Worm (Caenorhabditis elegans) whole organism, midembryonic: ENCODE results near the gene F40G9.6.

ENCODE experiments used
- T22C8.4 ChIP-seq: fragments of 200-800 bp; sonication (Bioruptor generic); IDR thresholded peaks from 2 replicates; pipeline ENCODE4 v1.3.6; 2022; ENCODE audit warnings: missing genetic modification characterization, missing compliant biosample characterization
- cog-1 ChIP-seq: sonication (generic microtip); optimal IDR thresholded peaks from 2 replicates; lab custom pipeline; 2016; ENCODE audit warnings: missing genetic modification characterization, missing compliant biosample characterization
- flt-1 ChIP-seq: fragments of 200-800 bp; sonication (Bioruptor generic); IDR thresholded peaks from 2 replicates; pipeline ENCODE4 v1.3.6; 2022; ENCODE audit warnings: missing genetic modification characterization, missing compliant biosample characterization
- klf-2 ChIP-seq: fragments of 200-800 bp; sonication (Bioruptor generic); conservative IDR thresholded peaks from 2 replicates; pipeline ENCODE4 v1.3.6; 2022; ENCODE audit warnings: missing genetic modification reagents, missing genetic modification characterization, missing compliant biosample characterization
- med-1 ChIP-seq: sonication (generic microtip); optimal IDR thresholded peaks from 2 replicates; lab custom pipeline; 2017; ENCODE audit warnings: missing genetic modification characterization, mild to moderate bottlenecking, missing compliant biosample characterization, antibody characterized with exemption, missing genetic modification reagents; ENCODE audit not compliant: insufficient read depth
- ref-1 ChIP-seq: fragments of 200-800 bp; sonication (Bioruptor generic); conservative IDR thresholded peaks from 2 replicates; pipeline ENCODE4 v1.3.6; 2022; ENCODE audit warnings: missing genetic modification reagents, missing genetic modification characterization, missing compliant biosample characterization
- tab-1 ChIP-seq: fragments of 200-800 bp; sonication (Bioruptor generic); IDR thresholded peaks from 2 replicates; pipeline ENCODE4 v1.3.6; 2022; ENCODE audit warnings: missing genetic modification characterization, missing compliant biosample characterization
- ztf-23 ChIP-seq: fragments of 200-800 bp; sonication (Bioruptor generic); IDR thresholded peaks from 2 replicates; pipeline ENCODE4 v1.3.6; 2022; ENCODE audit warnings: missing genetic modification reagents, missing genetic modification characterization, missing compliant biosample characterization
- ztf-29 ChIP-seq: fragments of 200-800 bp; sonication (Bioruptor generic); IDR thresholded peaks from 2 replicates; pipeline ENCODE4 v1.3.6; 2022; ENCODE audit warnings: missing genetic modification reagents, missing genetic modification characterization, missing compliant biosample characterization

Gene F40G9.6

DNA sequence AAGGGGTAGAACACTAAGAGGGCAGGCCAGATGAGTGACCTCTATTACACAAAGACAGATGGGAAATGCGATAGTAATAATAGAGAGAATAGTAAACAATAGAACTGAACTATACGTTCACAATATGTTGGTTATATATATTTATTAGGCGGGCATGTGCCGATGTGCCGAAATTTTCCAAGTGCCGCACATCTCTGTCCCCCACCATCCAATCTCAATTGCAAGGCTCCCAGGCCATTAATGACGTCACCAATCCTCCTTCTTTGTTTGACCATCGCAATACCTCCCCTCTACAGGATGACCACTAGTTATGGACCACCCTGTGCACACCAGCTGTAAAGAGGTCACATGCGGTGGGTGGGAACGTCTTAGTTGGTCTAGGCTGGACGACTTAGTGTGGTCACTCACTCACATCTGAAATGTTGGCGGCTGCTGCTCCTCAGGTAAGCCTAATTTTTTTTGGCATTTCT lies at the start of gene F40G9.6:
TSS of gene F40G9.6 (plus strand) at position 420 of the 470 bp plus-strand sequence.
- TF ChIP-seq klf-2 (GFP tag; lab: Robert Waterston, UW), result no peak
- TF ChIP-seq T22C8.4, result no peak
- no peak for TF ChIP-seq tab-1 (GFP tag; lab: Robert Waterston, UW)
- no peak for TF ChIP-seq med-1 (GFP tag; lab: Kevin White, UChicago)
- no peak for TF ChIP-seq flt-1 (GFP tag; lab: Robert Waterston, UW)
- TF ChIP-seq ref-1 (GFP tag; lab: Robert Waterston, UW), result no peak
- TF ChIP-seq ztf-23 (GFP tag; lab: Robert Waterston, UW), result no peak
- no peak for TF ChIP-seq cog-1 (tag; lab: Kevin White, UChicago)
- TF ChIP-seq ztf-29 (GFP tag; lab: Robert Waterston, UW), result no peak

DNA sequence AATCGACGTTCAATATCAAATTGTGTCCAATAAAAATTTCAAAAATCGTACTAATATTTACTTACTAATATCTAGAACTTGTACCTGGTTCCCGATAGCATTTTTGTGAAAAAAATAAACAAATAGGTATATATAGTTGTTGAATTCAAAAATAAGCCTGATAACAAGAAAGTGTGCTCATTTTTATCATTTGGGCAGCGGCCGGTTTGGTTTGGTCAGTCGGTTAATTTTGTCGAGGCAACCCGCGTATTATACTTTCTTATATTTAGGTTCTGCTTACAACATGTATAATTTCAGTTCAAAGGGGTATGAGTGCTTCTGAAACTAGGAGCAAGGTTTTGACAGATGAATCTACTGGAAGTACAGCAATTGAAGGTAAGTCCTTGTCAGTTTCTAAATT lies 48.7 kb upstream of the F40G9.6 start, which contains the start of the genes nhr-280 and C29F9.2:
TSS of gene nhr-280 (minus strand) at position 101 of the 400 bp plus-strand sequence.
TSS of gene C29F9.2 (plus strand) at position 298 of the 400 bp plus-strand sequence.
- no peak for TF ChIP-seq tab-1 (GFP tag; lab: Robert Waterston, UW)
- no peak for TF ChIP-seq cog-1 (tag; lab: Kevin White, UChicago)
- TF ChIP-seq T22C8.4, result no peak
- TF ChIP-seq ztf-23 (GFP tag; lab: Robert Waterston, UW), result no peak
- no peak for TF ChIP-seq ref-1 (GFP tag; lab: Robert Waterston, UW)
- no peak for TF ChIP-seq ztf-29 (GFP tag; lab: Robert Waterston, UW)
- no peak for TF ChIP-seq klf-2 (GFP tag; lab: Robert Waterston, UW)
- no peak for TF ChIP-seq med-1 (GFP tag; lab: Kevin White, UChicago)
- TF ChIP-seq flt-1 (GFP tag; lab: Robert Waterston, UW), result no peak

DNA sequence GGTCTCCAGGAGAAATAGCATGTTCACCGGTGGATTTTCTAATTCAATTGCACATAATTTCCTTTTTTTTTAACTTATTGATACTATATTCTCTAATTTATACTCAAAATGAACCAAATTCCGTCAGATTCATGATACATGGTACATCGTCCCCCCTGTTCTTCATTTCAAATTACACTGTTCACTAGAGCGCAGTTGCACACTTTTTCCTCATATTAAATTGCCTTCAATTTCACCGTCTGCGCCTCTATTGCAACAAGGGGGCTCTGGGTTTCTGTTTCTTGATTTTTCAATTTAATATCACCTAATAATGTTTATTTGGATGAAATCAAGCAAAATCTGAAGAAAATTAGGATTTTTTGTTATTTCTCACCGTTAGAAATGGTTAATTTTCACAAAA lies 47.7 kb upstream of the F40G9.6 start:
- TF ChIP-seq cog-1 (tag; lab: Kevin White, UChicago), result peak; percentile 5
- no peak for TF ChIP-seq ztf-23 (GFP tag; lab: Robert Waterston, UW)

DNA sequence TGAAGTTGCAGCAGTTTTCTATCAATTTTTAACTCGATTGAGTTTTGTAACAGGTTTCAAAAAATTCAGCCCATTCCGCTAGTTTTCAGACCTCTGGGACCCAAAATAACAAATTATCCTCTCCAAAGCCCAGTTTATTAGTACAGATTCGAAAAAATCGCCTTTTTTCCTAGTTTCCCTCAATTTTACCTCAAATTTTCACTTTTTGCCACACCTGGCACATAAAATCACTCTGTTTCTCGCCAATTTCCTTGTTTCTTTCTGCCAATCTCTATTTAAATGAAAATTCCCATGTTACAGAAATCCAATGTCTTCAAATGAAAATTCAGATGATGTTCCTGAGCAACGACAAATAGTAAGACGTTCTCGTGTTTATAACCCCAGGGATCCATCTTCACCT lies 47.2 kb upstream of the F40G9.6 start, which contains the start of gene pals-22:
TSS of gene pals-22 (plus strand) at position 301 of the 400 bp plus-strand sequence.
- TF ChIP-seq klf-2 (GFP tag; lab: Robert Waterston, UW), result no peak
- no peak for TF ChIP-seq cog-1 (tag; lab: Kevin White, UChicago)
- TF ChIP-seq ztf-23 (GFP tag; lab: Robert Waterston, UW), result no peak

DNA sequence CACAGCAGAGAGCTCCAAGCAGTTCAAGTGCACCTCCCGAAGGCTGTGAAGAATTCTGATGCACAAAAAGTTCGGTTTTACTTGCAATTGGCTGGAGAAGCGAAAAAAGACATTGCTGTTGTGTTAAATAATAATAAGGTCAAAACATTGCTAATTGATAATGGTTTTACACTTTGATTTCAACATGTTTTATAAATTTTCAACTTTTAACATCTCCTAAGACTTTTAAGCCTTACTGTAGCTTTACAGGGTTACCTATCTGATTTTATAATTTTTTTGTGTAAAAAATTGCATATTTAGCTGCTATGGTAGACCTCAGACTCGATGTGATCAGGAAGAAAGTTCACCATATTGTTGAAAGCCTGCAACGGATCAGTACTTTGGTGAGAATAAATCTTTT lies 45.1 kb upstream of the F40G9.6 start, which contains the start of gene pals-25:
TSS of gene pals-25 (plus strand) at position 301 of the 400 bp plus-strand sequence.
- TF ChIP-seq tab-1 (GFP tag; lab: Robert Waterston, UW) (no peak), ztf-23 (GFP tag; lab: Robert Waterston, UW) (no peak), klf-2 (GFP tag; lab: Robert Waterston, UW) (no peak), ztf-29 (GFP tag; lab: Robert Waterston, UW) (no peak), cog-1 (tag; lab: Kevin White, UChicago) (no peak), med-1 (GFP tag; lab: Kevin White, UChicago) (no peak), flt-1 (GFP tag; lab: Robert Waterston, UW) (no peak), T22C8.4 (no peak), ref-1 (GFP tag; lab: Robert Waterston, UW) (no peak)

DNA sequence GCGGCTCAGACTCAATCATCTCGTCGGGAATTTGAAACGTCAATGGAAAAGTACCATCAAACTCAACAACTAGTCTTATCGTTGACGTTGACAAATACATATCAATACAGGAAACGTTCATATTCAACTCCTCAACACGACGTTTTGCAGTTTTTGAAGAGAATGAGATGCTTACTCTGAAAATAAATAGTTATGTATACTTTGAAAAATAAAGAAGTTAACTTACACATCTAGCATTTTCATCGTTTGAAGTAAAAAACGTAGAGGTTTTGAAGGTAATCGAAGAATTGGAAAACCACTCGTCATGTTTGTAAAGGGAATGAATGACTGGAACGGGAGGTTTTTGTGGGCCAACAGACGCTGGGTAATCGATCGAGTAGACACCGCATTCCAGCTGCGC lies 38.4 kb upstream of the F40G9.6 start, which contains the start of gene fbxb-81:
TSS of gene fbxb-81 (minus strand) at position 314 of the 400 bp plus-strand sequence.
- TF ChIP-seq tab-1 (GFP tag; lab: Robert Waterston, UW), result no peak
- TF ChIP-seq T22C8.4, result no peak
- no peak for TF ChIP-seq ztf-23 (GFP tag; lab: Robert Waterston, UW)
- no peak for TF ChIP-seq ref-1 (GFP tag; lab: Robert Waterston, UW)
- no peak for TF ChIP-seq ztf-29 (GFP tag; lab: Robert Waterston, UW)
- TF ChIP-seq klf-2 (GFP tag; lab: Robert Waterston, UW), result no peak
- no peak for TF ChIP-seq cog-1 (tag; lab: Kevin White, UChicago)
- TF ChIP-seq flt-1 (GFP tag; lab: Robert Waterston, UW), result no peak
- no peak for TF ChIP-seq med-1 (GFP tag; lab: Kevin White, UChicago)

DNA sequence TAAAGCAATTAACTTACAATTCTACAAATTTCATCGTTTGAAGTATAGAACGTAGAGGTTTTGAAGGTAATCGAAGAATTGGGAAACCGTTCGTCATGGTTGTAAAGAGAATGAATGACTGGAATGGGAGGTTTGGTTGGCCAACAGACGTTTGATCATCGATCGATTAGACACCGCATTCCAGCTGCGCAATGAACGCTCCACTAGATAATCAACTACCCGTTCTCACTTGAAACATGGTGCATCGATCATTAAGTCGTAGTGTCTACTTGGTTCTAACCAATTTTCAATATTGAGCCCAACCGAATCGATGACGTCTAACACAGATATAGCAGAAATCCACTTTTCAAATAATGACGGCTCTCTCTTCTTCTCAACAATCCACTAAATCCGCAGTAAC lies 36.2 kb upstream of the F40G9.6 start, which contains the start of gene fbxb-82:
TSS of gene fbxb-82 (minus strand) at position 101 of the 400 bp plus-strand sequence.
- no peak for TF ChIP-seq ztf-23 (GFP tag; lab: Robert Waterston, UW)
- TF ChIP-seq klf-2 (GFP tag; lab: Robert Waterston, UW), result no peak
- TF ChIP-seq tab-1 (GFP tag; lab: Robert Waterston, UW), result no peak
- no peak for TF ChIP-seq T22C8.4

DNA sequence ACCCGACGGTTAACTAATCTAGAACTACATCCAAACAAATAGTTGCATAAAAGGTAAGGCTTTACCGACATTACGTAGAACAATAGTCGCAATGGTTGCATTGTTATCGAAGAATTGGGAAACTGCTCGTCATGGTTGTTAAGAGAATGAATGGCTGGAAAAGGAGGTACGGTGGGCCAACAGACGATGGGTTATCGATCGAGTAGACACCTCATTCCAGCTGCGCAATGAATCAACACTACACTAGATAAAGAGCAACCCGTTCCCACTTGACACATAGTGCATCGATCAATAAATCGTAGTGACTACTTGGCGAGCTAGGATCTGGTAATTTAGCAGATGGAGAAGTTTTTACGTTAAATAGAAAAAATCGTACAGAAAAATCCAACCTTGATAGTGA lies 34.3 kb upstream of the F40G9.6 start, which contains the start of the genes T17A3.12 and fbxb-83:
TSS of gene T17A3.12 (minus strand) at position 101 of the 400 bp plus-strand sequence.
TSS of gene fbxb-83 (minus strand) at position 134 of the 400 bp plus-strand sequence.
- TF ChIP-seq ztf-29 (GFP tag; lab: Robert Waterston, UW) (no peak), klf-2 (GFP tag; lab: Robert Waterston, UW) (no peak), cog-1 (tag; lab: Kevin White, UChicago) (no peak), flt-1 (GFP tag; lab: Robert Waterston, UW) (no peak), T22C8.4 (no peak)

DNA sequence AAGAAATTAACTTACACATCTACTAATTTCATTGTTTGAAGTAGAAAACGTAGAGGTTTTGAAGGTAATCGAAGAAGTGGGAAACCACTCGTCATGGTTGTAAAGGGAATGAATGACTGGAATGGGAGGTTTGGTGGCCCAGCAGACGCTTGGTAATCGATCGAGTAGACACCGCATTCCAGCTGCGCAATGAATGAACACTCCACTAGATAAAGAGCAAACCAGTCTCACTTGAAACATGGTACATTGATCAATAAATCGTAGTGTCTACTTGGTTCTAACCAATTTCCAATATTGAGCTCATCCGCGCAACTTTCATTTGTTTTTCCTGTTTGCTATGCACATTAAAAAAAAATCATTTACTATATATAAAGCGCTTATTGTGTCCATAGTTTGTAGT lies 33.0 kb upstream of the F40G9.6 start, which contains the start of gene fbxb-84:
TSS of gene fbxb-84 (minus strand) at position 101 of the 400 bp plus-strand sequence.
- TF ChIP-seq med-1 (GFP tag; lab: Kevin White, UChicago), result no peak
- TF ChIP-seq T22C8.4, result no peak
- TF ChIP-seq ztf-29 (GFP tag; lab: Robert Waterston, UW), result no peak
- no peak for TF ChIP-seq ref-1 (GFP tag; lab: Robert Waterston, UW)
- TF ChIP-seq flt-1 (GFP tag; lab: Robert Waterston, UW), result no peak
- TF ChIP-seq klf-2 (GFP tag; lab: Robert Waterston, UW), result no peak
- TF ChIP-seq cog-1 (tag; lab: Kevin White, UChicago), result no peak
- no peak for TF ChIP-seq tab-1 (GFP tag; lab: Robert Waterston, UW)
